Fruit fly (Drosophila melanogaster): ENCODE data around the gene CG31546.
A peak's percentile ranks its signal among the peaks of the same experiment; 100 is the strongest.

The CG31546 gene

DNA sequence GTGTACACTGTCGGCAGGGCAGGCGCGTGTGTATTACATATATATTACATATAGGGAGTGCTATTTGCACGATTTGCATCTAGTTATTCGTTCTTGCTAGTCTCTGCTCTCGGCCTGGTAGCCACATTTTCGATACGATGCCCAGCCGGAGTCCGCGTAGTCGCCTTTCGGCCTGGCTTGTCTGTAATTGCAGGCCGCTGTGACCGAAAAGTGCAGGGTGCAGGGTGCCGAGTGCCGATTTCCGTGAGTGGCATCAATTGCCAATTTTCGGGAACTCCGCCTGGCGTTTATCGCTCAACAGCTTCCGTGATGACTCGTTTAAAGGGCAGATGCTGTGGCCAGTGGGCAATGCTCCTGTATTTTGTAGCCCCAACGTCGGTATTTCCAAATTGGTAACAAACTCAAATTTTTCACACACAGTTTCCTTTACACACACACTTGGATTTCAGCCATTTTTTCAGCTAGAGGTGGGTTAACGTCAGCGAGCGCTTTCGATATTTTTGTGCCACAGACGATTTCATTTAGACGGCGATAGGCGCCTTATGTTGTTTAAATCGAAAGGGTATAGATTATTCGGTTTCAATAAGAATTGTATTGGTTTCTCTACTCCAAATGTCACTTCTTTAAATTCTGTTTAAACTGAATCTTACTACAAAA is 47.4 kb downstream of the CG31546 start, which contains the start of gene CG2926 (continued):
- TF ChIP-seq CG9609 (GFP tag; optimal IDR thresholded peaks at IDR 0.05) (peak; percentile 44), CG9797 (GFP tag; optimal IDR thresholded peaks at IDR 0.05) (peak; percentile 31), CG42726 (GFP tag; IDR thresholded peaks at IDR 0.05; ENCODE audit: partially characterized antibody) (peak; percentile 88), da (GFP tag; optimal IDR thresholded peaks at IDR 0.05) (no peak), HLH54F (GFP tag; optimal IDR thresholded peaks at IDR 0.05) (peak; percentile 46), ab (GFP tag; optimal IDR thresholded peaks at IDR 0.05) (no peak), CG14441 (GFP tag; IDR thresholded peaks at IDR 0.05) (0 out of 2 replicates have a peak, but pooled peaks have one; percentile 18), cas (GFP tag; IDR thresholded peaks at IDR 0.05) (no peak), zfh2 (GFP tag; optimal IDR thresholded peaks at IDR 0.05) (peak; percentile 44), CG12236 (GFP tag; optimal IDR thresholded peaks at IDR 0.05) (no peak), Dfd (GFP tag; optimal IDR thresholded peaks at IDR 0.05) (no peak), Sry-δ (GFP tag; optimal IDR thresholded peaks at IDR 0.05) (peak; percentile 96), Aef1 (GFP tag; IDR thresholded peaks at IDR 0.05) (0 out of 3 replicates have a peak, but pooled peaks have one; percentile 13), amos (GFP tag; IDR thresholded peaks at IDR 0.05; ENCODE audit: partially characterized antibody) (peak; percentile 93), tx (GFP tag; optimal IDR thresholded peaks at IDR 0.05) (peak; percentile 13), BEAF-32 (GFP tag; optimal IDR thresholded peaks at IDR 0.05) (peak; percentile 87), gcm (GFP tag; optimal IDR thresholded peaks at IDR 0.05) (no peak), Ravus (GFP tag; IDR thresholded peaks at IDR 0.05) (no peak), CG16813 (GFP tag; IDR thresholded peaks at IDR 0.05; ENCODE audit: partially characterized antibody) (peak; percentile 88), row (GFP tag; IDR thresholded peaks at IDR 0.05) (peak; percentile 90), odd (GFP tag; optimal IDR thresholded peaks at IDR 0.05) (no peak), H15 (GFP tag; IDR thresholded peaks at IDR 0.05) (no peak; the same call in 2 of the 3 replicates), MBD-R2 (GFP tag; IDR thresholded peaks at IDR 0.05) (peak; percentile 87), cg (GFP tag; optimal IDR thresholded peaks at IDR 0.05) (peak; percentile 75), corto (GFP tag; optimal IDR thresholded peaks at IDR 0.05) (no peak), gt (GFP tag; IDR thresholded peaks at IDR 0.05) (no peak), sens-2 (GFP tag; IDR thresholded peaks at IDR 0.05) (no peak), TFAM (GFP tag; optimal IDR thresholded peaks at IDR 0.05) (no peak), az2 (GFP tag; optimal IDR thresholded peaks at IDR 0.05) (no peak), CG17912 (GFP tag; optimal IDR thresholded peaks at IDR 0.05) (peak; percentile 35), phol (tag; optimal IDR thresholded peaks at IDR 0.05) (peak; percentile 97), Ptx1 (GFP tag; IDR thresholded peaks at IDR 0.05) (peak; percentile 51), eve (GFP tag; optimal IDR thresholded peaks at IDR 0.05) (no peak), klu (GFP tag; IDR thresholded peaks at IDR 0.05) (no peak), Meics (GFP tag; optimal IDR thresholded peaks at IDR 0.05) (no peak), CG17568 (GFP tag; optimal IDR thresholded peaks at IDR 0.05) (no peak), pros (GFP tag; optimal IDR thresholded peaks at IDR 0.05) (no peak), nau (GFP tag; optimal IDR thresholded peaks at IDR 0.05) (no peak), toy (GFP tag; IDR thresholded peaks at IDR 0.05) (no peak), wor (GFP tag; IDR thresholded peaks at IDR 0.05) (no peak), Myb (GFP tag; optimal IDR thresholded peaks at IDR 0.05) (peak; percentile 55), CG17802 (tag; optimal IDR thresholded peaks at IDR 0.05) (peak; percentile 48), maf-S (GFP tag; optimal IDR thresholded peaks at IDR 0.05) (peak; percentile 20), CG11695 (GFP tag; IDR thresholded peaks at IDR 0.05) (no peak), Dref (GFP tag; IDR thresholded peaks at IDR 0.05) (peak; percentile 81), CG2202 (tag; optimal IDR thresholded peaks at IDR 0.05) (no peak), Gug (GFP tag; IDR thresholded peaks at IDR 0.05) (peak; percentile 75; the same call in 2 of the 4 replicates), E2f1 (GFP tag; IDR thresholded peaks at IDR 0.05) (no peak), Lpt (GFP tag; optimal IDR thresholded peaks at IDR 0.05) (no peak), slou (GFP tag; optimal IDR thresholded peaks at IDR 0.05) (peak; percentile 16), CG4328 (GFP tag; optimal IDR thresholded peaks at IDR 0.05) (no peak)
